Worm (Caenorhabditis elegans): ENCODE results near the gene K09C8.7.
A peak's percentile ranks its signal among the peaks of the same experiment; 100 is the strongest.

K09C8.7 gene

ce11 chrX:10965508-10965907, 14.3 kb upstream of the K09C8.7 start:
- no peak for TF ChIP-seq lin-15B (tag; optimal IDR thresholded peaks at IDR 0.05)

- TF ChIP-seq elt-2 (tag; optimal IDR thresholded peaks at IDR 0.05) (peak; percentile 51), nhr-67 (tag; optimal IDR thresholded peaks at IDR 0.05) (no peak), pqm-1 (tag; optimal IDR thresholded peaks at IDR 0.05) (peak; percentile 31), sea-2 (GFP tag; optimal IDR thresholded peaks at IDR 0.05) (no peak), zag-1 (tag; optimal IDR thresholded peaks at IDR 0.05) (no peak), nhr-76 (tag; optimal IDR thresholded peaks at IDR 0.05) (no peak), skn-1 (tag; optimal IDR thresholded peaks at IDR 0.05) (peak; percentile 11), hmg-11 (tag; optimal IDR thresholded peaks at IDR 0.05) (peak; percentile 17), eor-1 (tag; optimal IDR thresholded peaks at IDR 0.05) (no peak), nhr-23 (tag; optimal IDR thresholded peaks at IDR 0.05) (no peak), mml-1 (tag; optimal IDR thresholded peaks at IDR 0.05) (no peak), nhr-12 (tag; optimal IDR thresholded peaks at IDR 0.05) (no peak), ceh-9 (tag; optimal IDR thresholded peaks at IDR 0.05) (no peak), ztf-11 (tag; optimal IDR thresholded peaks at IDR 0.05) (no peak), unc-62 (GFP tag; optimal IDR thresholded peaks at IDR 0.05) (no peak), tbx-2 (tag; optimal IDR thresholded peaks at IDR 0.05) (peak; percentile 63), pha-4 (tag; optimal IDR thresholded peaks at IDR 0.05) (no peak), nhr-237 (tag; optimal IDR thresholded peaks at IDR 0.05) (no peak), aly-2 (tag; optimal IDR thresholded peaks at IDR 0.05) (no peak), egl-27 (tag; optimal IDR thresholded peaks at IDR 0.05) (no peak), nhr-25 (tag; optimal IDR thresholded peaks at IDR 0.05) (peak; percentile 18), ztf-4 (tag; optimal IDR thresholded peaks at IDR 0.05) (peak; percentile 46), ceh-28 (tag; optimal IDR thresholded peaks at IDR 0.05) (no peak), jun-1 (tag; optimal IDR thresholded peaks at IDR 0.05) (peak; percentile 18), snpc-4 (tag; optimal IDR thresholded peaks at IDR 0.05) (no peak), ama-1 (optimal IDR thresholded peaks at IDR 0.05) (no peak), lin-39 (tag; optimal IDR thresholded peaks at IDR 0.05) (peak; percentile 53), ceh-82 (tag; optimal IDR thresholded peaks at IDR 0.05) (peak; percentile 61), lin-15B (tag; optimal IDR thresholded peaks at IDR 0.05) (no peak), unc-39 (tag; optimal IDR thresholded peaks at IDR 0.05) (no peak), mdl-1 (tag; optimal IDR thresholded peaks at IDR 0.05) (no peak), nfya-1 (tag; optimal IDR thresholded peaks at IDR 0.05; ENCODE audit: insufficient read depth) (no peak), nhr-11 (tag; optimal IDR thresholded peaks at IDR 0.05) (no peak), nhr-43 (tag; optimal IDR thresholded peaks at IDR 0.05; ENCODE audit: poor library complexity, severe bottlenecking) (peak; percentile 88), nhr-77 (tag; optimal IDR thresholded peaks at IDR 0.05) (no peak), elt-1 (tag; optimal IDR thresholded peaks at IDR 0.05) (no peak), daf-12 (tag; optimal IDR thresholded peaks at IDR 0.05) (no peak), ZK546.5 (tag; optimal IDR thresholded peaks at IDR 0.05) (no peak), ceh-16 (tag; optimal IDR thresholded peaks at IDR 0.05) (no peak), elt-3 (tag; optimal IDR thresholded peaks at IDR 0.05) (peak in 1 of 3 experiments; percentile 12), lsy-12 (tag; optimal IDR thresholded peaks at IDR 0.05) (peak; percentile 65), nhr-28 (tag; optimal IDR thresholded peaks at IDR 0.05) (no peak), fkh-10 (GFP tag; optimal IDR thresholded peaks at IDR 0.05) (no peak), fos-1 (tag; optimal IDR thresholded peaks at IDR 0.05) (no peak), fkh-2 (tag; optimal IDR thresholded peaks at IDR 0.05) (no peak), egl-5 (tag; optimal IDR thresholded peaks at IDR 0.05) (no peak), R02D3.7 (tag; optimal IDR thresholded peaks at IDR 0.05) (no peak)
Observed at ce11 chrX:10963453-10964046, 12.4 kb upstream of the K09C8.7 start, which contains the start of gene nas-10. Gene nas-10 (minus strand): TSS chrX:10963503.

Measured in whole organism, L3 larva.